Worm (Caenorhabditis elegans) whole organism, L1 larva: ENCODE measurements around the gene clc-4.

Experiments
- C04F5.9 ChIP-seq: sonication (generic microtip); optimal IDR thresholded peaks from 2 replicates; lab custom pipeline; 2016; ENCODE audit warnings: missing genetic modification characterization, missing compliant biosample characterization
- C16A3.4 ChIP-seq: fragments of 150-350 bp; optimal IDR thresholded peaks from 2 replicates; lab custom pipeline; 2014; ENCODE audit warnings: missing biosample characterization, missing genetic modification characterization
- F16B12.6 ChIP-seq: fragments of 150-350 bp; optimal IDR thresholded peaks from 2 replicates; lab custom pipeline; 2014; ENCODE audit warnings: missing biosample characterization, missing genetic modification characterization
- aha-1 ChIP-seq: fragments of 150-350 bp; optimal IDR thresholded peaks from 2 replicates; lab custom pipeline; 2014; ENCODE audit warnings: missing biosample characterization, missing genetic modification characterization
- blmp-1 ChIP-seq: fragments of 150-350 bp; optimal IDR thresholded peaks from 2 replicates; lab custom pipeline; 2014; ENCODE audit warnings: missing biosample characterization, missing genetic modification characterization
- ceh-8 ChIP-seq: fragments of 200-800 bp; sonication (Bioruptor generic); optimal IDR thresholded peaks from 2 replicates; lab custom pipeline; 2018; ENCODE audit warnings: mild to moderate bottlenecking, missing genetic modification characterization, moderate library complexity, missing compliant biosample characterization
- ceh-90 ChIP-seq: sonication (generic microtip); optimal IDR thresholded peaks from 2 replicates; lab custom pipeline; 2016; ENCODE audit warnings: missing genetic modification characterization, missing compliant biosample characterization
- efl-3 ChIP-seq: fragments of 200-800 bp; sonication (Bioruptor generic); optimal IDR thresholded peaks from 2 replicates; lab custom pipeline; 2018; ENCODE audit warnings: mild to moderate bottlenecking, missing genetic modification characterization, missing compliant biosample characterization
- elt-2 ChIP-seq: sonication (generic microtip); optimal IDR thresholded peaks from 2 replicates; lab custom pipeline; 2016; ENCODE audit warnings: missing genetic modification characterization, mild to moderate bottlenecking, inconsistent platforms, missing compliant biosample characterization, missing genetic modification reagents
- elt-3 ChIP-seq, 6 experiments: fragments of 150-350 bp in 1 of 6; sonication (generic microtip); optimal IDR thresholded peaks; 2 replicates each; lab custom pipeline; 2017 to 2018; ENCODE audit warnings: missing biosample characterization in 6 of 6, missing genetic modification characterization in 6 of 6, inconsistent platforms in 1 of 6
- fkh-10 ChIP-seq: sonication (generic microtip); optimal IDR thresholded peaks from 2 replicates; lab custom pipeline; 2017; ENCODE audit warnings: missing biosample characterization, missing genetic modification reagents, missing genetic modification characterization
- hpl-2 ChIP-seq: fragments of 150-350 bp; optimal IDR thresholded peaks from 2 replicates; lab custom pipeline; 2014; ENCODE audit warnings: missing biosample characterization, missing genetic modification reagents, missing genetic modification characterization
- isw-1 ChIP-seq: fragments of 200-800 bp; sonication (Bioruptor generic); IDR thresholded peaks from 2 replicates; pipeline ENCODE4 v1.3.6; 2022; ENCODE audit warnings: missing genetic modification characterization, missing compliant biosample characterization
- lin-13 ChIP-seq: fragments of 150-350 bp; optimal IDR thresholded peaks from 2 replicates; lab custom pipeline; 2014; ENCODE audit warnings: missing biosample characterization, missing genetic modification reagents, missing genetic modification characterization
- lin-14 ChIP-seq: fragments of 200-800 bp; sonication (Bioruptor generic); optimal IDR thresholded peaks from 2 replicates; lab custom pipeline; 2018; ENCODE audit warnings: mild to moderate bottlenecking, missing genetic modification characterization, moderate library complexity, missing compliant biosample characterization
- lin-15B ChIP-seq: fragments of 150-350 bp; sonication (generic microtip); optimal IDR thresholded peaks from 3 replicates; lab custom pipeline; 2014; ENCODE audit warnings: missing biosample characterization, missing genetic modification characterization
- lin-35 ChIP-seq, 2 experiments: fragments of 150-350 bp; optimal IDR thresholded peaks; 2 replicates each; lab custom pipeline; 2014; ENCODE audit warnings: missing biosample characterization in 2 of 2, missing genetic modification characterization in 2 of 2, missing genetic modification reagents in 2 of 2
- lin-39 ChIP-seq: fragments of 150-350 bp; optimal IDR thresholded peaks from 2 replicates; lab custom pipeline; 2014; ENCODE audit warnings: missing biosample characterization, missing genetic modification reagents, missing genetic modification characterization
- lir-3 ChIP-seq: sonication (generic microtip); optimal IDR thresholded peaks from 2 replicates; lab custom pipeline; 2016; ENCODE audit warnings: mild to moderate bottlenecking, missing genetic modification characterization, moderate library complexity, missing compliant biosample characterization; ENCODE audit not compliant: poor library complexity
- lsy-2 ChIP-seq, 2 experiments: fragments of 150-350 bp; optimal IDR thresholded peaks; 2 replicates each; lab custom pipeline; 2014; ENCODE audit warnings: missing biosample characterization in 2 of 2, missing genetic modification characterization in 2 of 2
- mab-9 ChIP-seq: fragments of 200-800 bp; sonication (Bioruptor generic); IDR thresholded peaks from 2 replicates; pipeline ENCODE4 v1.3.6; 2022; ENCODE audit warnings: missing genetic modification reagents, missing genetic modification characterization, missing compliant biosample characterization
- mef-2 ChIP-seq: fragments of 150-350 bp; optimal IDR thresholded peaks from 2 replicates; lab custom pipeline; 2014; ENCODE audit warnings: missing biosample characterization, missing genetic modification characterization
- nhr-11 ChIP-seq: fragments of 150-350 bp; optimal IDR thresholded peaks from 2 replicates; lab custom pipeline; 2014; ENCODE audit warnings: missing biosample characterization, missing genetic modification characterization
- nhr-19 ChIP-seq: fragments of 200-800 bp; sonication (Bioruptor generic); conservative IDR thresholded peaks from 2 replicates; pipeline ENCODE4 v1.3.6; 2022; ENCODE audit warnings: missing genetic modification characterization, missing compliant biosample characterization
- nhr-20 ChIP-seq: sonication (generic microtip); optimal IDR thresholded peaks from 2 replicates; lab custom pipeline; 2016; ENCODE audit warnings: mild to moderate bottlenecking, missing genetic modification characterization, missing compliant biosample characterization
- nhr-237 ChIP-seq: fragments of 150-350 bp; optimal IDR thresholded peaks from 2 replicates; lab custom pipeline; 2014; ENCODE audit warnings: missing biosample characterization, missing genetic modification characterization
- nhr-71 ChIP-seq: sonication (generic microtip); optimal IDR thresholded peaks from 2 replicates; lab custom pipeline; 2016; ENCODE audit warnings: mild to moderate bottlenecking, missing genetic modification characterization, moderate library complexity, missing compliant biosample characterization
- nhr-77 ChIP-seq: fragments of 150-350 bp; optimal IDR thresholded peaks from 2 replicates; lab custom pipeline; 2014; ENCODE audit warnings: missing biosample characterization, missing genetic modification characterization
- nhr-84 ChIP-seq: sonication (generic microtip); optimal IDR thresholded peaks from 2 replicates; lab custom pipeline; 2017; ENCODE audit warnings: missing biosample characterization, missing genetic modification characterization
- nhr-85 ChIP-seq: sonication (generic microtip); peaks from one replicate; lab custom pipeline; 2016; ENCODE audit warnings: missing genetic modification characterization, inconsistent platforms, missing compliant biosample characterization
- pqm-1 ChIP-seq: sonication (generic microtip); optimal IDR thresholded peaks from 3 replicates; lab custom pipeline; 2017; ENCODE audit warnings: missing biosample characterization, missing genetic modification characterization
- rnt-1 ChIP-seq: sonication (generic microtip); optimal IDR thresholded peaks from 2 replicates; lab custom pipeline; 2016; ENCODE audit warnings: mild to moderate bottlenecking, missing genetic modification characterization, moderate library complexity, missing compliant biosample characterization
- skn-1 ChIP-seq: fragments of 150-350 bp; optimal IDR thresholded peaks from 2 replicates; lab custom pipeline; 2014; ENCODE audit warnings: missing biosample characterization, missing genetic modification characterization
- snu-23 ChIP-seq: sonication (generic microtip); optimal IDR thresholded peaks from 2 replicates; lab custom pipeline; 2016; ENCODE audit warnings: missing genetic modification characterization, missing compliant biosample characterization
- tlp-1 ChIP-seq: fragments of 150-350 bp; optimal IDR thresholded peaks from 2 replicates; lab custom pipeline; 2014; ENCODE audit warnings: missing biosample characterization, missing genetic modification characterization
- unc-130 ChIP-seq: fragments of 150-350 bp; optimal IDR thresholded peaks from 2 replicates; lab custom pipeline; 2017; ENCODE audit warnings: missing biosample characterization, missing genetic modification characterization, inconsistent platforms
- unc-62 ChIP-seq: fragments of 150-350 bp; optimal IDR thresholded peaks from 2 replicates; lab custom pipeline; 2014; ENCODE audit warnings: missing biosample characterization, missing genetic modification reagents, missing genetic modification characterization
- unc-86 ChIP-seq: sonication (generic microtip); optimal IDR thresholded peaks from 2 replicates; lab custom pipeline; 2016; ENCODE audit warnings: missing genetic modification characterization, missing compliant biosample characterization
- vab-15 ChIP-seq: sonication (generic microtip); optimal IDR thresholded peaks from 2 replicates; lab custom pipeline; 2017; ENCODE audit warnings: missing genotype, mild to moderate bottlenecking, missing genetic modification characterization, missing compliant biosample characterization
- xbp-1 ChIP-seq: sonication (generic microtip); optimal IDR thresholded peaks from 2 replicates; lab custom pipeline; 2016; ENCODE audit warnings: missing genetic modification characterization, missing compliant biosample characterization
- zag-1 ChIP-seq: fragments of 150-350 bp; optimal IDR thresholded peaks from 2 replicates; lab custom pipeline; 2014; ENCODE audit warnings: missing biosample characterization, missing genetic modification characterization
- zip-4 ChIP-seq: fragments of 200-800 bp; sonication (Bioruptor generic); optimal IDR thresholded peaks from 2 replicates; lab custom pipeline; 2018; ENCODE audit warnings: mild to moderate bottlenecking, missing genetic modification characterization, moderate library complexity, missing compliant biosample characterization
- ztf-11 ChIP-seq, 2 experiments: sonication (generic microtip); optimal IDR thresholded peaks; 2 replicates each; lab custom pipeline; 2016 to 2017; ENCODE audit warnings: missing genetic modification characterization in 2 of 2, missing biosample characterization in 1 of 2, missing compliant biosample characterization in 1 of 2
- ztf-4 ChIP-seq: fragments of 150-350 bp; optimal IDR thresholded peaks from 2 replicates; lab custom pipeline; 2014; ENCODE audit warnings: missing biosample characterization, missing genetic modification characterization

clc-4 gene

DNA sequence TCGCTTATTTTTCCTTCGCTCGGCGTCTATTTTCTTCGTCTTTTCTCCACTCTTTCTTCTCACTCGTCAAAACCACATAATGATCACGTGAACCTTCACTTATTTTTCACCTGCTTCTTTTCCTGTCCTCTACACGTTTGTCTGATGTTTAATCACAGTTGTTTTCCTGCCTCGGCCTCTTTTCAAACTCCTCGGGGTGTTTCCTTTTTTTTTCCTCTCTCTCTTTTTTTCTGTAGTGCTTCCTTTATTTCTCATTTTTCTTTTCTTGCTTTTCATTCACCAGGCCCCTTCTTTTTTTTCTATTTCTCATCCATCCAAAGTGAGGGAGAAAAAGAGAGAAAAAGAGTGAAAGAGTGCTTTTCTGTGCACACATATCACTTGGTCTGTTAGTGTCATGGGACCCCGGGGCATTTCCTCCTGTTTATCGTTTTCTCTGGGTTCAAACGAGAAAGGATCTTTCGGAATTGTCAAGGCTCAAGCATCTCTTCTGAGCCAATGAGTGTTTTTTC is 12.7 kb downstream of the clc-4 start (continued):
- peak; percentile 29 for TF ChIP-seq zip-4 (GFP tag; lab: Kevin White, UChicago)
- no peak for TF ChIP-seq ztf-11 (tag; optimal IDR thresholded peaks at IDR 0.05; lab: Kevin White, UChicago)
- TF ChIP-seq zag-1 (tag; lab: Kevin White, UChicago): no peak
- TF ChIP-seq unc-130 (tag; lab: Kevin White, UChicago): peak; percentile 60

ce11 chrX:10769959-10770358 is 13.8 kb downstream of the clc-4 start:
- TF ChIP-seq lin-35 (GFP tag; optimal IDR thresholded peaks at IDR 0.05; lab: Kevin White, UChicago): no peak
- no peak for TF ChIP-seq isw-1
- TF ChIP-seq lin-14 (GFP tag; lab: Kevin White, UChicago): peak; percentile 17
- peak; percentile 1 for TF ChIP-seq nhr-77 (tag; lab: Kevin White, UChicago)

DNA sequence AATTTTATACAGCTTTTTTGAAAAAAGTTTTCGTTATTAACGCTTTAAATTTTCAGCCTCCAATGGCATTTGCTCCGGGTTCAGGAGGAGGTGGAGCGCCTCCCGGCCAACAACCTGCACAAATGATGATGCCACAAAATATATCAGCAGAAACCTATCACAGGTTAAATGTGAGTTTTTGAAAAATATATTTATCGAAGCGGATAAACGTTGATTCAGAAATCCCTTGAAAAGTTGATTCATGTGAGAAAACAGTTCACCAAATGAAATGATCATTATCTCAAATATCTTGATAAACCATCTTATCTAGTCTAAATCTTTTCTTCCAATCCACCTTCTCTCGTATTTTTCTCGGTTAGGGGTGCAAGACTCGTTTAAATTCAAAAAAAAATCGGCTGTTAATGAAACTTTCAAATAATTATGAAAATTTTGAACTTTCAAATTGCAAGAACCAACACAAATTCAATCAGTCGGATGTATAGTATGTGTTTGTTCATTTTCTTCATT is 14.4 kb downstream of the clc-4 start, which contains the start of gene sma-9:
sma-9 (plus strand) TSS at position 51 of the 507 bp plus-strand sequence.
- TF ChIP-seq lin-13 (no peak), pqm-1 (tag; lab: Kevin White, UChicago) (no peak), nhr-85 (tag; lab: Kevin White, UChicago) (peak; percentile 91), mab-9 (no peak), elt-2 (tag; lab: Kevin White, UChicago) (no peak), lsy-2 (tag; optimal IDR thresholded peaks at IDR 0.05; lab: Kevin White, UChicago) (peak in 1 of 2 experiments; percentile 11), nhr-20 (tag; lab: Kevin White, UChicago) (peak; percentile 21), ztf-11 (tag; optimal IDR thresholded peaks at IDR 0.05; lab: Kevin White, UChicago) (no peak), aha-1 (no peak), efl-3 (GFP tag; lab: Kevin White, UChicago) (peak; percentile 25), tlp-1 (no peak), lin-39 (tag; lab: Kevin White, UChicago) (no peak), vab-15 (tag; lab: Kevin White, UChicago) (no peak), nhr-71 (tag; lab: Kevin White, UChicago) (peak; percentile 8), lin-14 (GFP tag; lab: Kevin White, UChicago) (peak; percentile 41), nhr-237 (tag; lab: Kevin White, UChicago) (no peak)

DNA sequence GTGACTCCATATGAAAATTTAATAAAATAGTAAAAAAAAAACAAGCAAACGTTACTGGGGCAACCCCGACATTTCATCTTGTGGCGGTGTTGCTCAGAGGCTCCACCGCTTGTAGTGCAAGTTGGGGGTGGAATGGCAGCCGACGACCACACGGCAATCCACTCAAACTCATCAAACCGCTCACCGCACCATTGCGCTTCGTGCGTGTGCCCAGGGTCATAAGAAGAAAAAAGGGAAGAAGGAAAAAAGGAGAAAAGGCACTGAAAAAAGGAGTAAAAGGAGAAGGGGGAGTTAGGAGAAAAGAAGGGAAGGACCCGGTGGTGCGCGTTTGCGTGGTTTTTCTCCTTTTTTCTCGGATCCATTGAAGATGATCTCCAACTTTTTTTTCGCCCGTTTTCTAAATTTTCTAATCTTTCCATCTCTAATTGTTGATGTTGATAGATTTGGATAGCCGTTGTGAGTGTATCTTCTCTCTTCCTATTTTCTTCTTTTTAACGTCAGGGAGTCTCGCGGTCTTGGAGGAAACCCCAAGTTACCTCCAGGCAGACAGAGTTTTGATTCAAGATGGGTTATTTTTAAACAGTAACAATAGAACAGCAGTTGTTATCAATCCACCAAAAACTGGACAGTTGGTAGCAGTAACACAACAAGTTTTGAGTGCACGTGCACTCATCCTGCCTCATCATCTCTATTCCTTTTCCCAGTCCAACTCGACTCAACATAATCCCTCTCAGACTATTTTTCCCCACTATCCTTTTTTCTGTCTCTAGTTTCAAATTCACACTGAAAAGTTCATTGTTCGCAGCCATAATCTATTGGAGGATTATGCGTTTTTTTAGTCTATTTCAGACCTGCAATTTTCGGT is 15.2 kb downstream of the clc-4 start:
- no peak for TF ChIP-seq lin-15B (tag; lab: Kevin White, UChicago)
- no peak for TF ChIP-seq lir-3
- TF ChIP-seq unc-86 (tag; lab: Kevin White, UChicago): no peak
- TF ChIP-seq elt-2 (tag; lab: Kevin White, UChicago): no peak
- peak; percentile 55 for TF ChIP-seq blmp-1 (tag; lab: Kevin White, UChicago)
- peak; percentile 33 for TF ChIP-seq nhr-71 (tag; lab: Kevin White, UChicago)
- TF ChIP-seq C04F5.9 (tag; lab: Kevin White, UChicago): no peak
- no peak for TF ChIP-seq hpl-2 (GFP tag; lab: Kevin White, UChicago)
- no peak for TF ChIP-seq nhr-84
- peak; percentile 43 for TF ChIP-seq fkh-10
- TF ChIP-seq isw-1: no peak; the same call in 1 of the 2 replicates
- peak; percentile 8 for TF ChIP-seq rnt-1 (tag; lab: Kevin White, UChicago)
- no peak for TF ChIP-seq efl-3 (GFP tag; lab: Kevin White, UChicago)
- no peak for TF ChIP-seq mab-9
- TF ChIP-seq F16B12.6 (tag; lab: Kevin White, UChicago): no peak
- TF ChIP-seq elt-3 (tag; optimal IDR thresholded peaks at IDR 0.05; lab: Kevin White, UChicago): peak in 1 of 6 experiments; percentile 40
- no peak for TF ChIP-seq nhr-11
- TF ChIP-seq ceh-90 (tag; lab: Kevin White, UChicago): no peak
- TF ChIP-seq C16A3.4 (tag; lab: Kevin White, UChicago): no peak
- TF ChIP-seq ztf-4 (tag; lab: Kevin White, UChicago): no peak
- TF ChIP-seq unc-62 (GFP tag; lab: Kevin White, UChicago): no peak
- TF ChIP-seq skn-1 (tag; lab: Kevin White, UChicago): no peak
- no peak; the same call in 1 of the 2 replicates for TF ChIP-seq nhr-19 (GFP tag; lab: Robert Waterston, UW)
- TF ChIP-seq nhr-237 (tag; lab: Kevin White, UChicago): no peak
- peak; percentile 22 for TF ChIP-seq snu-23 (GFP tag; lab: Kevin White, UChicago)
- no peak for TF ChIP-seq zip-4 (GFP tag; lab: Kevin White, UChicago)
- TF ChIP-seq lin-14 (GFP tag; lab: Kevin White, UChicago): peak; percentile 71
- TF ChIP-seq xbp-1 (tag; lab: Kevin White, UChicago): no peak
- peak; percentile 6 for TF ChIP-seq ceh-8 (GFP tag; lab: Kevin White, UChicago)
- no peak for TF ChIP-seq mef-2 (tag; lab: Kevin White, UChicago)
